Fruit fly (Drosophila melanogaster) whole organism, pupa: ENCODE measurements around the gene bcn92.

ENCODE experiments used
- CG13204 ChIP-seq: fragments of 200-800 bp; sonication (Bioruptor generic); optimal IDR thresholded peaks from 2 replicates; lab custom pipeline; 2018; ENCODE audit warnings: missing biosample characterization, mild to moderate bottlenecking, missing genetic modification characterization, moderate library complexity
- EcR ChIP-seq: fragments of 200-800 bp; sonication (Bioruptor generic); optimal IDR thresholded peaks from 3 replicates; lab custom pipeline; 2019; ENCODE audit warnings: missing biosample characterization, missing genetic modification characterization, mild to moderate bottlenecking, moderate library complexity, missing genetic modification reagents
- Snoo ChIP-seq: fragments of 200-800 bp; sonication (Bioruptor generic); optimal IDR thresholded peaks from 3 replicates; lab custom pipeline; 2017; ENCODE audit warnings: missing biosample characterization, mild to moderate bottlenecking, missing genetic modification characterization, inconsistent platforms

DNA sequence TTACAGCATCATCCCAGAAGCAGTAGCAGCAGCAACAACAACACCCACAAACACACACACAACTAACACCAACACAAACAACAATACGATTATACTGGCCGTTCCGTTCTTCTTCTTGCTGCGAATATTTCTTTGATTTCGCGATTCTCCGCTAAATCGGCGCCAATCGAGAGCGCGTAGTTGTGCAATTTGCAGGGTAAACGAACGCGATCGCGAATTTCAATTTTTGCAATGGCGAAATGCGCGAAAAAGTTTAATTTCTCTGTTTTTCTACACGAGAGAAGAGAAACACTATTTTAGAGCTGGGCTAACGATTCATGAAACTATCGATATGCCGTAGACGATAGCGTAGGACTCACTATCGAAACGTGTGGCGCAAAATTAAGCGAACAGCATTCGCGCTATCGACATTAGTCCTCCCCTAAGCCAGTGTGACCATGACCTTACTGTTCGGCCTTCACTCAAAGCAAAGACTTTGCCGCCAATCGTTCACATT, 9.3 kb upstream of the bcn92 start, which contains the start of gene wapl:
- no peak for TF ChIP-seq CG13204 (GFP tag; lab: Kevin White, UChicago)
- no peak for TF ChIP-seq Snoo (tag; lab: Kevin White, UChicago)
- TF ChIP-seq EcR, result no peak
